Fruit fly (Drosophila melanogaster): ENCODE measurements around the gene Hsp67Bc.
A peak's percentile ranks its signal among the peaks of the same experiment; 100 is the strongest.

The Hsp67Bc gene

dm6 chr3L:9398435-9398981 lies 26.2 kb upstream of the Hsp67Bc start:
- TF ChIP-seq foxo (GFP tag; optimal IDR thresholded peaks at IDR 0.05): peak in 1 of 2 experiments; percentile 36
- TF ChIP-seq Vsx2 (GFP tag; optimal IDR thresholded peaks at IDR 0.05; ENCODE audit: partially characterized antibody): no peak
- TF ChIP-seq Rel (GFP tag; optimal IDR thresholded peaks at IDR 0.05): no peak
- peak; percentile 51 for TF ChIP-seq Rel (tag; optimal IDR thresholded peaks at IDR 0.05)

dm6 chr3L:9398028-9398427 lies 25.7 kb upstream of the Hsp67Bc start:
- no peak for TF ChIP-seq Myc (optimal IDR thresholded peaks at IDR 0.05)
- TF ChIP-seq Rel (GFP tag; optimal IDR thresholded peaks at IDR 0.05): no peak
- TF ChIP-seq Rel (tag; optimal IDR thresholded peaks at IDR 0.05): peak; percentile 62
- peak; percentile 18 for TF ChIP-seq woc (GFP tag; optimal IDR thresholded peaks at IDR 0.05)
- TF ChIP-seq pan (optimal IDR thresholded peaks at IDR 0.05): no peak
- peak; percentile 12 for TF ChIP-seq tai (GFP tag; optimal IDR thresholded peaks at IDR 0.05)

dm6 chr3L:9397156-9397555 lies 24.9 kb upstream of the Hsp67Bc start:
- TF ChIP-seq Myc (optimal IDR thresholded peaks at IDR 0.05) (no peak), HLH106 (tag; optimal IDR thresholded peaks at IDR 0.05) (peak; percentile 11), brk (GFP tag; optimal IDR thresholded peaks at IDR 0.05) (peak; percentile 23), Hr83 (GFP tag; optimal IDR thresholded peaks at IDR 0.05; ENCODE audit: poor library complexity, severe bottlenecking) (peak; percentile 97), br (GFP tag; optimal IDR thresholded peaks at IDR 0.05) (peak; percentile 43), tai (GFP tag; optimal IDR thresholded peaks at IDR 0.05) (peak; percentile 69), OdsH (GFP tag; optimal IDR thresholded peaks at IDR 0.05) (peak; percentile 55), h (GFP tag; optimal IDR thresholded peaks at IDR 0.05) (peak; percentile 75), Mio (GFP tag; optimal IDR thresholded peaks at IDR 0.05) (no peak), woc (GFP tag; optimal IDR thresholded peaks at IDR 0.05) (no peak), CG9705 (GFP tag; optimal IDR thresholded peaks at IDR 0.05) (no peak), lola (GFP tag; optimal IDR thresholded peaks at IDR 0.05) (no peak), Hnf4 (GFP tag; optimal IDR thresholded peaks at IDR 0.05) (peak; percentile 40), Hr78 (GFP tag; optimal IDR thresholded peaks at IDR 0.05) (no peak), N (GFP tag; optimal IDR thresholded peaks at IDR 0.05) (no peak), dl (GFP tag; optimal IDR thresholded peaks at IDR 0.05; ENCODE audit: insufficient read depth in 1 of 2, partially characterized antibody in 2 of 2) (no peak), fru (GFP tag; optimal IDR thresholded peaks at IDR 0.05) (peak; percentile 20), foxo (GFP tag; optimal IDR thresholded peaks at IDR 0.05) (peak in 1 of 2 experiments; percentile 51), CrebA (GFP tag; optimal IDR thresholded peaks at IDR 0.05; ENCODE audit: borderline replicate concordance) (no peak), dsf (GFP tag; optimal IDR thresholded peaks at IDR 0.05; ENCODE audit: borderline replicate concordance) (no peak), sage (GFP tag; optimal IDR thresholded peaks at IDR 0.05) (no peak), ey (GFP tag; optimal IDR thresholded peaks at IDR 0.05) (peak; percentile 20), sv (GFP tag; optimal IDR thresholded peaks at IDR 0.05) (no peak), Vsx2 (GFP tag; optimal IDR thresholded peaks at IDR 0.05; ENCODE audit: partially characterized antibody) (no peak), CG32264 (GFP tag; optimal IDR thresholded peaks at IDR 0.05) (peak; percentile 46), GATAd (GFP tag; optimal IDR thresholded peaks at IDR 0.05) (peak; percentile 8), rgr (GFP tag; optimal IDR thresholded peaks at IDR 0.05) (peak; percentile 68), Dif (GFP tag; optimal IDR thresholded peaks at IDR 0.05; ENCODE audit: partially characterized antibody) (no peak), Sp1 (GFP tag; optimal IDR thresholded peaks at IDR 0.05) (peak; percentile 38), Abd-B (GFP tag; optimal IDR thresholded peaks at IDR 0.05) (no peak), Jra (GFP tag; optimal IDR thresholded peaks at IDR 0.05) (peak; percentile 38), jim (GFP tag; optimal IDR thresholded peaks at IDR 0.05) (no peak), Dfd (GFP tag; optimal IDR thresholded peaks at IDR 0.05) (no peak), usp (GFP tag; optimal IDR thresholded peaks at IDR 0.05) (no peak), psq (GFP tag; optimal IDR thresholded peaks at IDR 0.05) (no peak), pan (optimal IDR thresholded peaks at IDR 0.05) (no peak), dmrt93B (GFP tag; optimal IDR thresholded peaks at IDR 0.05) (no peak), Rel (GFP tag; optimal IDR thresholded peaks at IDR 0.05) (peak; percentile 19), Rel (tag; optimal IDR thresholded peaks at IDR 0.05) (peak; percentile 84)
